Fruit fly (Drosophila melanogaster): ENCODE data around the gene mtgo.
A peak's percentile ranks its signal among the peaks of the same experiment; 100 is the strongest.

The mtgo gene

dm6 chr2L:16520475-16521344 is 24.1 kb upstream of the mtgo start (continued):
- TF ChIP-seq Ssrp (tag; optimal IDR thresholded peaks at IDR 0.05), result no peak
- no peak for TF ChIP-seq CG12299 (tag; optimal IDR thresholded peaks at IDR 0.05)
- TF ChIP-seq vvl (GFP tag; IDR thresholded peaks at IDR 0.05), result peak; percentile 60; the same call in 1 of the 2 replicates
- peak; percentile 16 for TF ChIP-seq nmo (GFP tag; optimal IDR thresholded peaks at IDR 0.05)
- no peak for TF ChIP-seq mld (GFP tag; IDR thresholded peaks at IDR 0.05; ENCODE audit: partially characterized antibody)
- TF ChIP-seq Hr39 (optimal IDR thresholded peaks at IDR 0.05), result no peak
- no peak for TF ChIP-seq Ets97D (GFP tag; optimal IDR thresholded peaks at IDR 0.05)
- TF ChIP-seq Oli (tag; optimal IDR thresholded peaks at IDR 0.05), result no peak
- no peak for TF ChIP-seq ems (GFP tag; optimal IDR thresholded peaks at IDR 0.05)
- no peak for TF ChIP-seq CG18011 (GFP tag; optimal IDR thresholded peaks at IDR 0.05)
- no peak for TF ChIP-seq gsb-n (tag; optimal IDR thresholded peaks at IDR 0.05)
- no peak for TF ChIP-seq CG3838 (GFP tag; optimal IDR thresholded peaks at IDR 0.05)
- no peak for TF ChIP-seq CG18476 (GFP tag; optimal IDR thresholded peaks at IDR 0.05)
- no peak for TF ChIP-seq kay (GFP tag; optimal IDR thresholded peaks at IDR 0.05)
- TF ChIP-seq zen2 (GFP tag; IDR thresholded peaks at IDR 0.05; ENCODE audit: partially characterized antibody), result no peak; the same call in 2 of the 3 replicates
- TF ChIP-seq Fer2 (tag; optimal IDR thresholded peaks at IDR 0.05), result no peak
- TF ChIP-seq CG7963 (GFP tag; IDR thresholded peaks at IDR 0.05; ENCODE audit: partially characterized antibody), result no peak
- TF ChIP-seq eve (GFP tag; optimal IDR thresholded peaks at IDR 0.05), result peak in 1 of 2 experiments; percentile 74
- TF ChIP-seq CG13775 (GFP tag; optimal IDR thresholded peaks at IDR 0.05), result no peak
- TF ChIP-seq gfzf (GFP tag; optimal IDR thresholded peaks at IDR 0.05), result no peak
- no peak for TF ChIP-seq unc-4 (GFP tag; IDR thresholded peaks at IDR 0.05; ENCODE audit: partially characterized antibody)
- TF ChIP-seq CG7839 (tag; optimal IDR thresholded peaks at IDR 0.05), result no peak
- TF ChIP-seq CG10366 (GFP tag; IDR thresholded peaks at IDR 0.05), result no peak
- TF ChIP-seq CG1792 (GFP tag; optimal IDR thresholded peaks at IDR 0.05), result no peak
- no peak for TF ChIP-seq chm (GFP tag; IDR thresholded peaks at IDR 0.05)
- TF ChIP-seq CG12155 (GFP tag; optimal IDR thresholded peaks at IDR 0.05), result no peak
- no peak for TF ChIP-seq bowl (GFP tag; IDR thresholded peaks at IDR 0.05)
- no peak for TF ChIP-seq CG4424 (GFP tag; optimal IDR thresholded peaks at IDR 0.05)
- TF ChIP-seq Ada2b (GFP tag; IDR thresholded peaks at IDR 0.05), result no peak
- TF ChIP-seq CG42726 (GFP tag; IDR thresholded peaks at IDR 0.05; ENCODE audit: partially characterized antibody), result no peak

dm6 chr2L:16521345-16522285 is 23.2 kb upstream of the mtgo start:
- TF ChIP-seq unc-4 (GFP tag; IDR thresholded peaks at IDR 0.05; ENCODE audit: partially characterized antibody) (no peak), Bdp1 (GFP tag; optimal IDR thresholded peaks at IDR 0.05) (peak; percentile 66), CG1602 (GFP tag; optimal IDR thresholded peaks at IDR 0.05) (peak; percentile 67), CG34376 (GFP tag; optimal IDR thresholded peaks at IDR 0.05) (peak; percentile 90), CG8290 (GFP tag; optimal IDR thresholded peaks at IDR 0.05) (peak; percentile 75), CG8290 (tag; optimal IDR thresholded peaks at IDR 0.05) (peak; percentile 94), toy (GFP tag; IDR thresholded peaks at IDR 0.05) (no peak), CrebB (tag; optimal IDR thresholded peaks at IDR 0.05) (peak; percentile 95), Awh (GFP tag; IDR thresholded peaks at IDR 0.05) (peak; percentile 85), Spps (tag; optimal IDR thresholded peaks at IDR 0.05) (peak; percentile 85), esg (GFP tag; conservative IDR thresholded peaks at IDR 0.05) (no peak), PHDP (tag; optimal IDR thresholded peaks at IDR 0.05) (peak; percentile 90), CG12391 (tag; optimal IDR thresholded peaks at IDR 0.05) (peak; percentile 66), bcd (GFP tag; optimal IDR thresholded peaks at IDR 0.05) (peak; percentile 73), HHEX (GFP tag; optimal IDR thresholded peaks at IDR 0.05) (peak; percentile 91), dati (GFP tag; IDR thresholded peaks at IDR 0.05) (peak; percentile 14; the same call in 1 of the 2 replicates), exex (tag; optimal IDR thresholded peaks at IDR 0.05) (peak; percentile 53), jigr1 (GFP tag; IDR thresholded peaks at IDR 0.05) (no peak), al (GFP tag; IDR thresholded peaks at IDR 0.05) (no peak)

Measured in whole organism, embryonic.